Worm (Caenorhabditis elegans) whole organism, late embryonic: ENCODE results near the gene srd-49.

ENCODE experiments used
- ama-1 ChIP-seq: fragments of 150-350 bp; optimal IDR thresholded peaks from 2 replicates; lab custom pipeline; 2014
- eyg-1 ChIP-seq: sonication (generic microtip); optimal IDR thresholded peaks from 2 replicates; lab custom pipeline; 2016; ENCODE audit warnings: missing genotype, missing genetic modification characterization, missing compliant biosample characterization
- pha-4 ChIP-seq: fragments of 150-350 bp; optimal IDR thresholded peaks from 2 replicates; lab custom pipeline; 2018; ENCODE audit warnings: missing biosample characterization, missing genetic modification reagents, missing genetic modification characterization

DNA sequence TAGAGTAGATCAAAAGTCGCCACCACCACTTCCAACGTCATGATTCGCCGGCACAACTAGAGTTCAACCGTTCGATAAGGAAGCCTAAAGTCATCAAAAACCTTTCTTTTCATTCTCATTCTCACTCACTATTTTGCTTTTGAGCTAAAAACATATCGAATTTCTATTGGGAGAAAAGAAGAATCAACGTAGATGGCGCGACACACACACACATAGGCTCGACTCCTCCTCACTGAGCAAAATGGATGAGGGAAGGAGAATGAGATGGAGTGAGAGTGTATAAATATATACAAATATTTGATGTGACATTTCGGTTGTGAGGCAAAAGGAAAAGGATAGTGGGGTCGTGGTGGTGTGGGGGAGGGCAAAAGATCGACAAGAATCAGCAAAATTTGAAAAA lies 49.7 kb upstream of the srd-49 start:
- TF ChIP-seq eyg-1 (tag; lab: Kevin White, UChicago) (no peak), ama-1 (lab: Kevin White, UChicago) (no peak), pha-4 (tag; lab: Kevin White, UChicago) (no peak)
